Worm (Caenorhabditis elegans): ENCODE data around the gene srx-33.

Gene srx-33

ce11 chrV:7093720-7094401 is 24.8 kb downstream of the srx-33 start, which contains the start of gene nhr-135:
Gene nhr-135 (minus strand): TSS chrV:7093770.
- TF ChIP-seq unc-62 (GFP tag; optimal IDR thresholded peaks at IDR 0.05), result no peak

- no peak for TF ChIP-seq unc-62 (GFP tag; optimal IDR thresholded peaks at IDR 0.05)
Measured at ce11 chrV:7091287-7091686, 27.4 kb downstream of the srx-33 start, which contains the start of gene nhr-286. Gene nhr-286 (minus strand): TSS chrV:7091610.

ce11 chrV:7089217-7089616 is 29.5 kb downstream of the srx-33 start:
- no peak for TF ChIP-seq unc-62 (GFP tag; optimal IDR thresholded peaks at IDR 0.05)

- no peak for TF ChIP-seq unc-62 (GFP tag; optimal IDR thresholded peaks at IDR 0.05)
Measured at ce11 chrV:7087340-7087739, 31.4 kb downstream of the srx-33 start.

ce11 chrV:7085518-7086104 is 33.1 kb downstream of the srx-33 start, which contains the start of gene VC5.2:
Gene VC5.2 (plus strand): TSS chrV:7085956.
- no peak for TF ChIP-seq unc-62 (GFP tag; optimal IDR thresholded peaks at IDR 0.05)

ce11 chrV:7084612-7085139 is 34.0 kb downstream of the srx-33 start, which contains the start of gene mys-1:
Gene mys-1 (minus strand): TSS chrV:7084662.
- no peak for TF ChIP-seq unc-62 (GFP tag; optimal IDR thresholded peaks at IDR 0.05)

- no peak for TF ChIP-seq unc-62 (GFP tag; optimal IDR thresholded peaks at IDR 0.05)
Measured at ce11 chrV:7079388-7079787, 39.3 kb downstream of the srx-33 start.

ce11 chrV:7078765-7079164 is 39.9 kb downstream of the srx-33 start:
- no peak for TF ChIP-seq unc-62 (GFP tag; optimal IDR thresholded peaks at IDR 0.05)

- TF ChIP-seq unc-62 (GFP tag; optimal IDR thresholded peaks at IDR 0.05), result no peak
Measured at ce11 chrV:7076161-7076560, 42.5 kb downstream of the srx-33 start.

- TF ChIP-seq unc-62 (GFP tag; optimal IDR thresholded peaks at IDR 0.05), result no peak
Measured at ce11 chrV:7075646-7076045, 43.0 kb downstream of the srx-33 start, which contains the start of gene npa-1. Gene npa-1 (plus strand): TSS chrV:7075787.

ce11 chrV:7072309-7072708 is 46.4 kb downstream of the srx-33 start, which contains the start of gene F27B10.1:
Gene F27B10.1 (plus strand): TSS chrV:7072609.
- TF ChIP-seq unc-62 (GFP tag; optimal IDR thresholded peaks at IDR 0.05), result no peak

ce11 chrV:7069605-7070004 is 49.1 kb downstream of the srx-33 start:
- no peak for TF ChIP-seq unc-62 (GFP tag; optimal IDR thresholded peaks at IDR 0.05)

ce11 chrV:7068861-7069260 is 49.8 kb downstream of the srx-33 start:
- no peak for TF ChIP-seq unc-62 (GFP tag; optimal IDR thresholded peaks at IDR 0.05)

Data from whole organism, dauer.